Fruit fly (Drosophila melanogaster) whole organism, embryonic: ENCODE results near the gene CG14153.
A peak's percentile ranks its signal among the peaks of the same experiment; 100 is the strongest.

Experiments
- Adf1 ChIP-seq: fragments of 200-800 bp; sonication (Bioruptor generic); IDR thresholded peaks from 2 replicates; pipeline ENCODE4 v1.3.6; 2022; ENCODE audit warnings: missing biosample characterization, missing genetic modification characterization
- CG10209 ChIP-seq: fragments of 200-800 bp; sonication (Bioruptor generic); optimal IDR thresholded peaks from 3 replicates; lab custom pipeline; 2017; ENCODE audit warnings: missing biosample characterization, mild to moderate bottlenecking, missing genetic modification characterization, missing genetic modification reagents
- CG10431 ChIP-seq: fragments of 200-800 bp; sonication (Bioruptor generic); optimal IDR thresholded peaks from 3 replicates; lab custom pipeline; 2018; ENCODE audit warnings: missing biosample characterization, mild to moderate bottlenecking, missing genetic modification characterization
- CG13894 ChIP-seq: fragments of 200-800 bp; sonication (Bioruptor generic); optimal IDR thresholded peaks from 3 replicates; lab custom pipeline; 2018; ENCODE audit warnings: missing biosample characterization, mild to moderate bottlenecking, missing genetic modification characterization, moderate library complexity
- CG15073 ChIP-seq: fragments of 200-800 bp; sonication (Bioruptor generic); optimal IDR thresholded peaks from 2 replicates; lab custom pipeline; 2016; ENCODE audit warnings: missing biosample characterization, missing genetic modification characterization
- CG17385 ChIP-seq: fragments of 200-800 bp; sonication (Bioruptor generic); optimal IDR thresholded peaks from 3 replicates; lab custom pipeline; 2018; ENCODE audit warnings: missing biosample characterization, mild to moderate bottlenecking, missing genetic modification characterization
- CG17612 ChIP-seq: fragments of 200-800 bp; sonication (Bioruptor generic); IDR thresholded peaks from 2 replicates; pipeline ENCODE4 v1.3.6; 2022; ENCODE audit warnings: missing biosample characterization, missing genetic modification characterization
- CG18764 ChIP-seq: fragments of 200-800 bp; sonication (Bioruptor generic); optimal IDR thresholded peaks from 3 replicates; lab custom pipeline; 2016; ENCODE audit warnings: missing biosample characterization, missing genetic modification characterization
- CG31224 ChIP-seq: fragments of 200-800 bp; sonication (Bioruptor generic); IDR thresholded peaks from 2 replicates; pipeline ENCODE4 v1.3.6; 2022; ENCODE audit warnings: missing biosample characterization, missing genetic modification characterization
- CG32767 ChIP-seq: fragments of 200-800 bp; sonication (Bioruptor generic); IDR thresholded peaks from 2 replicates; pipeline ENCODE4 v1.3.6; 2022; ENCODE audit warnings: missing biosample characterization, missing genetic modification characterization
- CG6654 ChIP-seq: fragments of 200-800 bp; sonication (Bioruptor generic); optimal IDR thresholded peaks from 2 replicates; lab custom pipeline; 2017; ENCODE audit warnings: missing biosample characterization, mild to moderate bottlenecking, missing genetic modification characterization
- CG8765 ChIP-seq: fragments of 200-800 bp; sonication (Bioruptor generic); IDR thresholded peaks from 2 replicates; pipeline ENCODE4 v1.3.6; 2022; ENCODE audit warnings: missing biosample characterization, missing genetic modification characterization
- CG9609 ChIP-seq: fragments of 200-800 bp; sonication (Bioruptor generic); optimal IDR thresholded peaks from 3 replicates; lab custom pipeline; 2016; ENCODE audit warnings: missing biosample characterization, missing genetic modification characterization
- Dbx ChIP-seq: fragments of 200-800 bp; sonication (Bioruptor generic); IDR thresholded peaks from 3 replicates; pipeline ENCODE4 v1.3.6; 2022; ENCODE audit warnings: missing biosample characterization, missing genetic modification characterization
- Dfd ChIP-seq, 2 experiments: fragments of >200 bp; optimal IDR thresholded peaks; 2 replicates each; lab custom pipeline; 2017; ENCODE audit warnings: missing biosample characterization in 2 of 2, missing genetic modification characterization in 2 of 2
- Dp ChIP-seq: fragments of 200-800 bp; sonication (Bioruptor generic); optimal IDR thresholded peaks from 2 replicates; lab custom pipeline; 2018; ENCODE audit warnings: missing biosample characterization, mild to moderate bottlenecking, missing genetic modification characterization, moderate library complexity
- Hey ChIP-seq: fragments of 200-800 bp; sonication (Bioruptor generic); optimal IDR thresholded peaks from 3 replicates; lab custom pipeline; 2018; ENCODE audit warnings: missing biosample characterization, mild to moderate bottlenecking, missing genetic modification characterization
- Hmr ChIP-seq: fragments of 200-800 bp; sonication (Bioruptor generic); optimal IDR thresholded peaks from 3 replicates; lab custom pipeline; 2017; ENCODE audit warnings: mild to moderate bottlenecking, missing biosample characterization, missing genetic modification reagents, missing genetic modification characterization
- Hmx ChIP-seq: fragments of 200-800 bp; sonication (Bioruptor generic); optimal IDR thresholded peaks from 2 replicates; lab custom pipeline; 2016; ENCODE audit warnings: missing biosample characterization, missing genetic modification characterization
- MESR4 ChIP-seq: fragments of 200-800 bp; sonication (Bioruptor generic); optimal IDR thresholded peaks from 2 replicates; lab custom pipeline; 2018; ENCODE audit warnings: missing biosample characterization, mild to moderate bottlenecking, missing genetic modification characterization, moderate library complexity
- Mad ChIP-seq: fragments of 200-800 bp; sonication (Bioruptor generic); optimal IDR thresholded peaks from 2 replicates; lab custom pipeline; 2016; ENCODE audit warnings: missing biosample characterization, missing genetic modification characterization
- Med ChIP-seq: fragments of 200-800 bp; sonication (Bioruptor generic); peaks from one replicate; lab custom pipeline; 2016; ENCODE audit warnings: missing biosample characterization, missing genetic modification characterization, mild to moderate bottlenecking, inconsistent platforms, moderate library complexity
- Mes4 ChIP-seq: fragments of 200-800 bp; sonication (Bioruptor generic); optimal IDR thresholded peaks from 2 replicates; lab custom pipeline; 2016; ENCODE audit warnings: missing biosample characterization, missing genetic modification characterization
- Nf-YA ChIP-seq: fragments of 200-800 bp; sonication (Bioruptor generic); IDR thresholded peaks from 2 replicates; pipeline ENCODE4 v1.3.6; 2022; ENCODE audit warnings: missing biosample characterization, missing genetic modification characterization
- Rfx ChIP-seq: fragments of 200-800 bp; sonication (Bioruptor generic); IDR thresholded peaks from 2 replicates; pipeline ENCODE4 v1.3.6; 2022; ENCODE audit warnings: missing biosample characterization, missing genetic modification characterization
- abd-A ChIP-seq: fragments of 200-800 bp; sonication (Bioruptor generic); optimal IDR thresholded peaks from 3 replicates; lab custom pipeline; 2019; ENCODE audit warnings: missing biosample characterization, mild to moderate bottlenecking, missing genetic modification characterization, moderate library complexity
- bbx ChIP-seq: fragments of 200-800 bp; sonication (Bioruptor generic); IDR thresholded peaks from 2 replicates; pipeline ENCODE4 v1.3.6; 2022; ENCODE audit warnings: missing biosample characterization, missing genetic modification characterization; ENCODE audit not compliant: partially characterized antibody
- bowl ChIP-seq: fragments of 200-800 bp; sonication (Bioruptor generic); IDR thresholded peaks from 2 replicates; pipeline ENCODE4 v1.3.6; 2022; ENCODE audit warnings: missing biosample characterization, missing genetic modification characterization
- chif ChIP-seq, 2 experiments: fragments of 200-800 bp; sonication (Bioruptor generic); optimal IDR thresholded peaks; 3 replicates each; lab custom pipeline; 2016; ENCODE audit warnings: missing biosample characterization in 2 of 2, missing genetic modification characterization in 2 of 2
- chm ChIP-seq: fragments of 200-800 bp; sonication (Bioruptor generic); IDR thresholded peaks from 2 replicates; pipeline ENCODE4 v1.3.6; 2022; ENCODE audit warnings: missing biosample characterization, missing genetic modification characterization
- ci ChIP-seq: fragments of 200-800 bp; sonication (Bioruptor generic); IDR thresholded peaks from 3 replicates; pipeline ENCODE4 v1.3.6; 2022; ENCODE audit warnings: missing biosample characterization, missing genetic modification characterization
- crol ChIP-seq: fragments of 200-800 bp; sonication (Bioruptor generic); IDR thresholded peaks from 2 replicates; pipeline ENCODE4 v1.3.6; 2022; ENCODE audit warnings: missing biosample characterization, missing genetic modification characterization
- hb ChIP-seq: fragments of 200-800 bp; sonication (Bioruptor generic); IDR thresholded peaks from 3 replicates; pipeline ENCODE4 v1.3.6; 2022; ENCODE audit warnings: missing biosample characterization, missing genetic modification characterization; ENCODE audit not compliant: partially characterized antibody
- hth ChIP-seq: fragments of >200 bp; optimal IDR thresholded peaks from 2 replicates; lab custom pipeline; 2017; ENCODE audit warnings: inconsistent platforms
- lab ChIP-seq: fragments of 200-800 bp; sonication (Bioruptor generic); optimal IDR thresholded peaks from 3 replicates; lab custom pipeline; 2017; ENCODE audit warnings: missing biosample characterization, missing genetic modification characterization, mild to moderate bottlenecking, moderate library complexity, missing genetic modification reagents
- lilli ChIP-seq: fragments of 200-800 bp; sonication (Bioruptor generic); optimal IDR thresholded peaks from 3 replicates; lab custom pipeline; 2016; ENCODE audit warnings: missing biosample characterization, missing genetic modification characterization
- lola ChIP-seq, 3 experiments: fragments of >200 bp in 2 of 3; fragments of 200-800 bp in 1 of 3; sonication (Bioruptor generic) in 1 of 3; optimal IDR thresholded peaks; 2 replicates each; lab custom pipeline; 2017 to 2019; ENCODE audit warnings: missing biosample characterization in 3 of 3, missing genetic modification characterization in 3 of 3, mild to moderate bottlenecking in 1 of 3, moderate library complexity in 1 of 3
- maf-S ChIP-seq: fragments of 200-800 bp; sonication (Bioruptor generic); optimal IDR thresholded peaks from 2 replicates; lab custom pipeline; 2016; ENCODE audit warnings: missing biosample characterization, missing genetic modification characterization
- mam ChIP-seq: fragments of 200-800 bp; sonication (Bioruptor generic); optimal IDR thresholded peaks from 3 replicates; lab custom pipeline; 2016; ENCODE audit warnings: missing biosample characterization, missing genetic modification characterization
- nerfin-2 ChIP-seq: fragments of 200-800 bp; sonication (Bioruptor generic); IDR thresholded peaks from 2 replicates; pipeline ENCODE4 v1.3.6; 2022; ENCODE audit warnings: missing biosample characterization, missing genetic modification characterization; ENCODE audit not compliant: partially characterized antibody
- sens ChIP-seq: fragments of 200-800 bp; sonication (Bioruptor generic); peaks from one replicate; lab custom pipeline; 2016; ENCODE audit warnings: missing biosample characterization, missing genetic modification characterization
- seq ChIP-seq: fragments of 200-800 bp; sonication (Bioruptor generic); IDR thresholded peaks from 2 replicates; pipeline ENCODE4 v1.3.6; 2022; ENCODE audit warnings: missing biosample characterization, missing genetic modification characterization
- so ChIP-seq: fragments of 200-800 bp; sonication (Bioruptor generic); IDR thresholded peaks from 3 replicates; pipeline ENCODE4 v1.3.6; 2022; ENCODE audit warnings: missing biosample characterization, missing genetic modification characterization
- sqz ChIP-seq: fragments of 200-800 bp; sonication (Bioruptor generic); optimal IDR thresholded peaks from 3 replicates; lab custom pipeline; 2018; ENCODE audit warnings: missing biosample characterization, mild to moderate bottlenecking, missing genetic modification characterization
- sr ChIP-seq: fragments of 200-800 bp; sonication (Bioruptor generic); IDR thresholded peaks from 3 replicates; pipeline ENCODE4 v1.3.6; 2022; ENCODE audit warnings: missing biosample characterization, missing genetic modification characterization

The CG14153 gene

dm6 chr3L:10669592-10670400 is 26.5 kb downstream of the CG14153 start (continued):
- TF ChIP-seq lola (GFP tag; optimal IDR thresholded peaks at IDR 0.05; lab: Kevin White, UChicago) (no peak), ci (GFP tag; lab: Robert Waterston, UW) (peak; percentile 48; the same call in 1 of the 3 replicates), Mad (GFP tag; lab: Kevin White, UChicago) (no peak), nerfin-2 (GFP tag; lab: Robert Waterston, UW) (0 out of 2 replicates have a peak, but pooled peaks have one; percentile 10), CG6654 (GFP tag; lab: Kevin White, UChicago) (no peak), sens (peak; percentile 44), CG18764 (no peak), CG15073 (no peak), chm (GFP tag; lab: Robert Waterston, UW) (no peak), CG17385 (peak; percentile 42), Dbx (GFP tag; lab: Robert Waterston, UW) (0 out of 3 replicates have a peak, but pooled peaks have one; percentile 21), so (no peak), CG31224 (no peak), sqz (peak; percentile 6), abd-A (tag; lab: Kevin White, UChicago) (peak; percentile 2), CG8765 (GFP tag; lab: Robert Waterston, UW) (no peak), Dp (no peak), Hmx (GFP tag; lab: Kevin White, UChicago) (no peak), maf-S (no peak), Nf-YA (GFP tag; lab: Robert Waterston, UW) (no peak), Dfd (GFP tag; optimal IDR thresholded peaks at IDR 0.05; lab: Kevin White, UChicago) (peak in 1 of 2 experiments; percentile 25), bowl (GFP tag; lab: Robert Waterston, UW) (0 out of 2 replicates have a peak, but pooled peaks have one; percentile 13), Mes4 (no peak), chif (GFP tag; optimal IDR thresholded peaks at IDR 0.05; lab: Kevin White, UChicago) (no peak), CG17612 (GFP tag; lab: Robert Waterston, UW) (no peak)
- TF ChIP-seq, all 482 proteins: peak for 13

DNA sequence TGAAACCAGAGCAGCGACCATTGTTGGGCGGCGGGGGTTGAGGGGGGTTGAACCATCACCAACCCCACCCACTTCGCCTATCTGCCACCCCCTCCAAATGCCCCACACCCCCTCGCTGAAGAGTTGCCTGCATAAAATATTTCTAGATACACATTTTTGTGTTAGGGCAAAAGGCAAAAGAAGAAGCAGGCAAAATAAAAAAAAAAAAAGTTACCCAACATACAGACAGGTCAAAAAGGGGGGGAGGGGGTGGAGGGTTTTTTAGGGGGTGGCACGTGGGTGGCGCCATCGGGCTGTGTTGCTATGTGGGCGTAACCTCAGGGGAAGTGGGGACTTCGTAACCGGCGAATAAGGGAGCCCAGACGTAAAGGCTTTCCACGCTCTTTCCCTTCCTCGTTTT is 29.2 kb downstream of the CG14153 start:
- TF ChIP-seq hb (GFP tag; lab: Robert Waterston, UW) (no peak), CG9609 (GFP tag; lab: Kevin White, UChicago) (no peak), Hmr (peak; percentile 19), ci (GFP tag; lab: Robert Waterston, UW) (0 out of 3 replicates have a peak, but pooled peaks have one; percentile 30), Hey (tag; lab: Kevin White, UChicago) (peak; percentile 39), chm (GFP tag; lab: Robert Waterston, UW) (0 out of 2 replicates have a peak, but pooled peaks have one; percentile 32), Mad (GFP tag; lab: Kevin White, UChicago) (no peak), lilli (no peak), CG32767 (GFP tag; lab: Robert Waterston, UW) (peak; percentile 68; the same call in 1 of the 2 replicates), mam (GFP tag; lab: Kevin White, UChicago) (no peak), sr (GFP tag; lab: Robert Waterston, UW) (peak; percentile 49; the same call in 2 of the 3 replicates), CG13894 (tag; lab: Kevin White, UChicago) (peak; percentile 50), MESR4 (no peak), CG10431 (GFP tag; lab: Kevin White, UChicago) (no peak), Med (GFP tag; lab: Kevin White, UChicago) (peak; percentile 15), Rfx (peak; percentile 5; the same call in 1 of the 2 replicates), Adf1 (GFP tag; lab: Robert Waterston, UW) (peak; percentile 42; the same call in 1 of the 2 replicates), sqz (peak; percentile 11), Dbx (GFP tag; lab: Robert Waterston, UW) (0 out of 3 replicates have a peak, but pooled peaks have one; percentile 21), crol (GFP tag; lab: Robert Waterston, UW) (peak; percentile 90), CG10209 (GFP tag; lab: Kevin White, UChicago) (no peak), hth (lab: Kevin White, UChicago) (no peak), seq (GFP tag; lab: Robert Waterston, UW) (no peak), abd-A (tag; lab: Kevin White, UChicago) (peak; percentile 87), lab (no peak), bbx (GFP tag; lab: Robert Waterston, UW) (no peak), CG17385 (peak; percentile 22)
